Worm (Caenorhabditis elegans): ENCODE measurements around the gene sri-32.
"Not testable (repeated sequence)": the region's sequence is repeated elsewhere in the genome, so short reads cannot be mapped to it uniquely, and the experiment has no call there.

DNA sequence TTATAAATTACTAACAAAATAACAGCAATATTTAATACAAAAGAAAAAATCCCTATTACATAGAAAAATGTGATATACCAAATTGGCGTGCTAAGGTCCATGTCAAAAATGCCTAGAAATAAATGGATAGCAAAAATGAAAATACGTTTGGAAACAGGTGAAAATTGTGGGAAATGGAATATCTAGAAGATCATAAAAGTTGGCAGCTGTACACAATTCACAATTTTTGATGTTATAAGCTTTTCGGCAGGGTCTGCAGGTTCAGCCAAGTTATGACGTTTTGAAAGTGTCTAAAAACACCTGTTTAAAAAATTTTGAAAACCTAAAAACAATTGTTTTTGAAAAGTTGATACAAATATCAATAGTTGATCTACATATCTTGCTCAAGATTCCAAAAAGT is 11.4 kb downstream of the sri-32 start, which contains the start of gene sri-42:
- not testable (repeated sequence) for TF ChIP-seq ZK546.5, egl-5, mdl-1, nhr-11, ztf-11, pha-4 (tag; optimal IDR thresholded peaks at IDR 0.05)

All from whole organism, L3 larva.